Worm (Caenorhabditis elegans) whole organism, L2 larva: Measurements from ENCODE around the gene srsx-32.
"Not testable (repeated sequence)": the region's sequence is repeated elsewhere in the genome, so short reads cannot be mapped to it uniquely, and the experiment has no call there.

Source experiments
- C34F6.9 ChIP-seq: fragments of 150-350 bp; optimal IDR thresholded peaks from 2 replicates; lab custom pipeline; 2014; ENCODE audit warnings: missing biosample characterization, missing genetic modification characterization
- R02D3.7 ChIP-seq: fragments of 150-350 bp; optimal IDR thresholded peaks from 2 replicates; lab custom pipeline; 2014; ENCODE audit warnings: missing biosample characterization, missing genetic modification characterization
- alr-1 ChIP-seq: fragments of 150-350 bp; optimal IDR thresholded peaks from 2 replicates; lab custom pipeline; 2014; ENCODE audit warnings: missing biosample characterization, missing genetic modification characterization
- aly-2 ChIP-seq: fragments of 150-350 bp; optimal IDR thresholded peaks from 2 replicates; lab custom pipeline; 2014; ENCODE audit warnings: missing biosample characterization, missing genetic modification characterization
- ceh-16 ChIP-seq: fragments of 150-350 bp; optimal IDR thresholded peaks from 2 replicates; lab custom pipeline; 2014; ENCODE audit warnings: missing biosample characterization, missing genetic modification characterization
- ceh-82 ChIP-seq: fragments of 150-350 bp; optimal IDR thresholded peaks from 2 replicates; lab custom pipeline; 2014; ENCODE audit warnings: missing biosample characterization, missing genetic modification characterization
- crh-2 ChIP-seq: sonication (generic microtip); optimal IDR thresholded peaks from 2 replicates; lab custom pipeline; 2017; ENCODE audit warnings: missing biosample characterization, missing genetic modification characterization
- lin-11 ChIP-seq: fragments of 150-350 bp; sonication (generic microtip); optimal IDR thresholded peaks from 2 replicates; lab custom pipeline; 2014; ENCODE audit warnings: missing biosample characterization, missing genetic modification characterization, inconsistent platforms, mixed read lengths
- mab-5 ChIP-seq: fragments of 150-350 bp; optimal IDR thresholded peaks from 2 replicates; lab custom pipeline; 2014; ENCODE audit warnings: missing biosample characterization, missing genetic modification characterization
- mbf-1 ChIP-seq: sonication (generic microtip); optimal IDR thresholded peaks from 2 replicates; lab custom pipeline; 2017; ENCODE audit warnings: missing biosample characterization, missing genetic modification characterization
- mdl-1 ChIP-seq, 2 experiments: fragments of 150-350 bp in 1 of 2; sonication (generic microtip) in 1 of 2; optimal IDR thresholded peaks; 2 replicates each; lab custom pipeline; 2017; ENCODE audit warnings: missing biosample characterization in 2 of 2, missing genetic modification characterization in 2 of 2
- nhr-23 ChIP-seq: fragments of 150-350 bp; optimal IDR thresholded peaks from 2 replicates; lab custom pipeline; 2014; ENCODE audit warnings: missing biosample characterization, missing genetic modification reagents, missing genetic modification characterization
- skn-1 ChIP-seq: sonication (generic microtip); optimal IDR thresholded peaks from 2 replicates; lab custom pipeline; 2017; ENCODE audit warnings: missing biosample characterization, missing genetic modification characterization
- sma-9 ChIP-seq, 2 experiments: fragments of 150-350 bp in 1 of 2; sonication (generic microtip) in 1 of 2; optimal IDR thresholded peaks; 2 replicates each; lab custom pipeline; 2014 to 2016; ENCODE audit warnings: missing genetic modification characterization in 2 of 2, mild to moderate bottlenecking in 1 of 2, missing biosample characterization in 1 of 2, missing compliant biosample characterization in 1 of 2, missing genetic modification reagents in 1 of 2, moderate library complexity in 1 of 2
- snpc-4 ChIP-seq: fragments of 150-350 bp; optimal IDR thresholded peaks from 2 replicates; lab custom pipeline; 2014; ENCODE audit warnings: missing biosample characterization, missing genetic modification characterization
- unc-55 ChIP-seq: fragments of 150-350 bp; sonication (generic microtip); optimal IDR thresholded peaks from 3 replicates; lab custom pipeline; 2014; ENCODE audit warnings: missing biosample characterization, missing genetic modification reagents, missing genetic modification characterization

srsx-32 gene

ce11 chrV:7060396-7060795, 43.2 kb downstream of the srsx-32 start, which contains the start of the genes Y57E12AL.6 and Y57E12AL.1 (continued):
- TF ChIP-seq alr-1 (tag; lab: Kevin White, UChicago) (no peak), nhr-23 (tag; lab: Kevin White, UChicago) (no peak), lin-11 (tag; lab: Kevin White, UChicago) (peak; percentile 51), sma-9 (GFP tag; optimal IDR thresholded peaks at IDR 0.05; lab: Kevin White, UChicago) (peak; percentile 88), sma-9 (tag; optimal IDR thresholded peaks at IDR 0.05; lab: Kevin White, UChicago) (no peak), unc-55 (peak; percentile 79)
- TF ChIP-seq, all 48 proteins: peak for 26

ce11 chrV:7062790-7063189, 45.6 kb downstream of the srsx-32 start, which contains the start of gene tmem-258:
Gene tmem-258, plus strand, starts transcription at chrV:7063174.
- not testable (repeated sequence) for TF ChIP-seq R02D3.7; mab-5 (tag; lab: Kevin White, UChicago); snpc-4

- no peak for TF ChIP-seq unc-55
- no peak for TF ChIP-seq mbf-1 (tag; lab: Kevin White, UChicago)
- TF ChIP-seq ceh-16 = no peak
- TF ChIP-seq crh-2 (tag; lab: Kevin White, UChicago) = no peak
- no peak for TF ChIP-seq alr-1 (tag; lab: Kevin White, UChicago)
- no peak for TF ChIP-seq C34F6.9 (tag; lab: Kevin White, UChicago)
- no peak for TF ChIP-seq aly-2
- no peak for TF ChIP-seq skn-1
- TF ChIP-seq ceh-82 (tag; lab: Kevin White, UChicago) = no peak
- TF ChIP-seq mdl-1 (tag; optimal IDR thresholded peaks at IDR 0.05; lab: Kevin White, UChicago) = no peak
Measured at ce11 chrV:7065226-7065625, 48.1 kb downstream of the srsx-32 start, which contains the start of gene Y57E12AR.1. Gene Y57E12AR.1, minus strand, starts transcription at chrV:7065326.
